Fruit fly (Drosophila melanogaster): ENCODE measurements around the gene CG1638.

CG1638 gene

DNA sequence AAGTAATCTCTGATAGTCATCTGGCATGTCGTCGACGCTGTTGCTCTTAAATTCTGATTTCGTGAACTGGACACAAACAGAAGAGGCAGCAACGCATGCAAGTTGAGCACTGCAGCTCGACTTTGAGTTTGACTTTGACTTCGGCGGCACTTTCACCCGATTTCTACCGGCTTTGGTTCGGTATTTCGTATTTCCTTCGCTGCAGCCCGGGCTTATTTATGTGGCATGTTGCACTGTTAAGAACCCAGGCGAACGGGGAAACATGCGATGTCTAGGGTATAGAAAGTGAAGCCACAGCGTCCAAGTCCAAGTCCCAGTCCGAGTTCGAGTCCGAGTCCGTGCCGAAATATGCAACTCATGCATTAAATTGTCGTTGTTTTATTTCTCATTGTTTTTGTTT, 26.2 kb upstream of the CG1638 start:
- TF ChIP-seq EcR (GFP tag; optimal IDR thresholded peaks at IDR 0.05) = no peak
- TF ChIP-seq CG15710 (tag; optimal IDR thresholded peaks at IDR 0.05) = no peak
- TF ChIP-seq CG12605 (GFP tag; IDR thresholded peaks at IDR 0.05) = no peak
- TF ChIP-seq gl (tag; optimal IDR thresholded peaks at IDR 0.05) = no peak
- TF ChIP-seq CG4496 (GFP tag; IDR thresholded peaks at IDR 0.05) = no peak
- no peak for TF ChIP-seq CG13204 (GFP tag; optimal IDR thresholded peaks at IDR 0.05)
- no peak for TF ChIP-seq CG14655 (GFP tag; optimal IDR thresholded peaks at IDR 0.05)

DNA sequence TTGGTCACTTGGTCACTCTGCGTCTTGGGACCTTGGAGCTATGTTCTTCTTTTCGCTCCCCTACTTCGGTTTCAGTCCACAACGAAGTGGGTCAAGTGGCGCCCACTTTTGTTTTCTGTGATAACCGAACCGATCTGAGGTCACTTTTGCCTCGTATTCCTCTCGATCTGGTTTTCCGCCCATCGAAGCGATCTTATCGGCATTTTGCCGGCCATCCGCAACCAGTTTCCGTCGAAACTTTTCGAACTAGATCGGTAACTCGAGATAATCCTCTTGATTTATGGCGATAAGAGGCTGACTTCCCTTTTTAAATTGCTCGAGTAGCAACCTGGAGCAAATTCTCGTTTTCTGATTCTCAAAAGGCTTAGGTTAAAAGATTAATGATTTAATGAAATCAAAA, 25.8 kb upstream of the CG1638 start:
- TF ChIP-seq EcR (GFP tag; optimal IDR thresholded peaks at IDR 0.05) (peak; percentile 70), D1 (tag; optimal IDR thresholded peaks at IDR 0.05) (no peak)

- TF ChIP-seq CG9948 (tag; optimal IDR thresholded peaks at IDR 0.05) (no peak), fd96Ca (GFP tag; IDR thresholded peaks at IDR 0.05) (no peak), CG34367 (tag; optimal IDR thresholded peaks at IDR 0.05) (no peak), gl (tag; optimal IDR thresholded peaks at IDR 0.05) (no peak), CG12605 (GFP tag; IDR thresholded peaks at IDR 0.05) (no peak), rn (GFP tag; IDR thresholded peaks at IDR 0.05) (no peak), Pif1A (GFP tag; optimal IDR thresholded peaks at IDR 0.05) (no peak), CG8159 (tag; optimal IDR thresholded peaks at IDR 0.05) (no peak), CG4496 (GFP tag; IDR thresholded peaks at IDR 0.05) (no peak), Ets98B (GFP tag; IDR thresholded peaks at IDR 0.05) (no peak), Snoo (tag; optimal IDR thresholded peaks at IDR 0.05) (no peak), CG17806 (tag; optimal IDR thresholded peaks at IDR 0.05) (no peak), CG13204 (GFP tag; optimal IDR thresholded peaks at IDR 0.05) (no peak), Pif1B (GFP tag; optimal IDR thresholded peaks at IDR 0.05) (no peak), CG10348 (GFP tag; IDR thresholded peaks at IDR 0.05) (no peak), CG8301 (tag; optimal IDR thresholded peaks at IDR 0.05) (no peak), CG32121 (GFP tag; IDR thresholded peaks at IDR 0.05) (no peak), CG14655 (GFP tag; optimal IDR thresholded peaks at IDR 0.05) (no peak), EcR (GFP tag; optimal IDR thresholded peaks at IDR 0.05) (no peak), CG15710 (tag; optimal IDR thresholded peaks at IDR 0.05) (no peak)
These were observed 24.6 kb upstream of the CG1638 start for dm6 chr3R:31565738-31566137.

- TF ChIP-seq Snoo (tag; optimal IDR thresholded peaks at IDR 0.05) (no peak), CG10348 (GFP tag; IDR thresholded peaks at IDR 0.05) (no peak), CG8301 (tag; optimal IDR thresholded peaks at IDR 0.05) (peak; percentile 83), gl (tag; optimal IDR thresholded peaks at IDR 0.05) (peak; percentile 67), CG4496 (GFP tag; IDR thresholded peaks at IDR 0.05) (peak; percentile 84), Pif1B (GFP tag; optimal IDR thresholded peaks at IDR 0.05) (peak; percentile 83), CG12605 (GFP tag; IDR thresholded peaks at IDR 0.05) (peak; percentile 72), rn (GFP tag; IDR thresholded peaks at IDR 0.05) (peak; percentile 70), CG13204 (GFP tag; optimal IDR thresholded peaks at IDR 0.05) (peak; percentile 68), CG34367 (tag; optimal IDR thresholded peaks at IDR 0.05) (peak; percentile 71), EcR (GFP tag; optimal IDR thresholded peaks at IDR 0.05) (no peak), CG8159 (tag; optimal IDR thresholded peaks at IDR 0.05) (peak; percentile 76), CG15710 (tag; optimal IDR thresholded peaks at IDR 0.05) (peak; percentile 82), D1 (tag; optimal IDR thresholded peaks at IDR 0.05) (no peak), CG17806 (tag; optimal IDR thresholded peaks at IDR 0.05) (peak; percentile 80), CG14655 (GFP tag; optimal IDR thresholded peaks at IDR 0.05) (peak; percentile 85), CG9948 (tag; optimal IDR thresholded peaks at IDR 0.05) (peak; percentile 79), Pif1A (GFP tag; optimal IDR thresholded peaks at IDR 0.05) (peak; percentile 84), Ets98B (GFP tag; IDR thresholded peaks at IDR 0.05) (peak; percentile 84), fd96Ca (GFP tag; IDR thresholded peaks at IDR 0.05) (peak; percentile 89), CG32121 (GFP tag; IDR thresholded peaks at IDR 0.05) (peak; percentile 71; the same call in 1 of the 2 replicates)
These were observed 23.6 kb upstream of the CG1638 start for dm6 chr3R:31566738-31567137.

dm6 chr3R:31571885-31572292, 18.5 kb upstream of the CG1638 start, which contains the start of gene gammaCOP:
Gene gammaCOP, plus strand, starts transcription at chr3R:31572143.
- TF ChIP-seq EcR (GFP tag; optimal IDR thresholded peaks at IDR 0.05) (no peak), CG15710 (tag; optimal IDR thresholded peaks at IDR 0.05) (no peak), gl (tag; optimal IDR thresholded peaks at IDR 0.05) (no peak), CG4496 (GFP tag; IDR thresholded peaks at IDR 0.05) (no peak), CG17806 (tag; optimal IDR thresholded peaks at IDR 0.05) (no peak), CG13204 (GFP tag; optimal IDR thresholded peaks at IDR 0.05) (no peak), CG34367 (tag; optimal IDR thresholded peaks at IDR 0.05) (no peak), Snoo (tag; optimal IDR thresholded peaks at IDR 0.05) (no peak), CG14655 (GFP tag; optimal IDR thresholded peaks at IDR 0.05) (no peak)

DNA sequence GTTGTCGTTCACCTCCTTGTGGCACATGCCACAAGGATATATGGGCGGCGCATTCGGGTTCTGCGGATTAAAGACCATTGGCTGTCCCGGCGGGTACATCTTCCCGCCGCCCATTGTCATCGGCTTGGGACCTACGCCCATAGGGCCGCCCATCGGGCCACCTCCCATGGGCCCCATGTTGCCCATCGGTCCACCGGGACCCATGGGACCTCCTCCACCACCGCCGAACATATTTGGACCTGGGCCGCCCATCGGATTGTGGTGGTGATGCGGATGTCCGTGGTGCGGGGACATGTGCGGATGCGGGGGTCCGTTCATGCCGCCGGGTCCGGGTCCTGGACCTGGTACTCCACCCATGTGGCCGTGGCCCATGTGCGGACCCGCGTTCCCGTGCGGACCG, 13.0 kb upstream of the CG1638 start:
- TF ChIP-seq CG32121 (GFP tag; IDR thresholded peaks at IDR 0.05) (no peak), CG14655 (GFP tag; optimal IDR thresholded peaks at IDR 0.05) (no peak), CG8159 (tag; optimal IDR thresholded peaks at IDR 0.05) (no peak), fd96Ca (GFP tag; IDR thresholded peaks at IDR 0.05) (no peak), CG4496 (GFP tag; IDR thresholded peaks at IDR 0.05) (no peak), CG13204 (GFP tag; optimal IDR thresholded peaks at IDR 0.05) (no peak), CG17806 (tag; optimal IDR thresholded peaks at IDR 0.05) (no peak), CG10348 (GFP tag; IDR thresholded peaks at IDR 0.05) (no peak), Ets98B (GFP tag; IDR thresholded peaks at IDR 0.05) (no peak), Pif1B (GFP tag; optimal IDR thresholded peaks at IDR 0.05) (no peak), Pif1A (GFP tag; optimal IDR thresholded peaks at IDR 0.05) (no peak), CG9948 (tag; optimal IDR thresholded peaks at IDR 0.05) (no peak), EcR (GFP tag; optimal IDR thresholded peaks at IDR 0.05) (no peak), Snoo (tag; optimal IDR thresholded peaks at IDR 0.05) (no peak)
